Fruit fly (Drosophila melanogaster) whole organism, embryonic: ENCODE measurements around the gene nerfin-2.

ENCODE experiments used
- ATbp ChIP-seq: fragments of 200-800 bp; sonication (Bioruptor generic); optimal IDR thresholded peaks from 2 replicates; lab custom pipeline; 2017; ENCODE audit warnings: missing biosample characterization, mild to moderate bottlenecking, missing genetic modification characterization, missing genetic modification reagents
- CG1024 ChIP-seq: fragments of 200-800 bp; sonication (Bioruptor generic); IDR thresholded peaks from 2 replicates; pipeline ENCODE4 v1.3.6; 2022; ENCODE audit warnings: missing biosample characterization, missing genetic modification characterization
- CG10462 ChIP-seq: fragments of 200-800 bp; sonication (Bioruptor generic); optimal IDR thresholded peaks from 2 replicates; lab custom pipeline; 2016; ENCODE audit warnings: missing biosample characterization, missing genetic modification characterization
- CG11504 ChIP-seq: fragments of 200-800 bp; sonication (Bioruptor generic); optimal IDR thresholded peaks from 3 replicates; lab custom pipeline; 2019; ENCODE audit warnings: missing biosample characterization, mild to moderate bottlenecking, missing genetic modification characterization, moderate library complexity
- CG12769 ChIP-seq: fragments of 200-800 bp; sonication (Bioruptor generic); optimal IDR thresholded peaks from 2 replicates; lab custom pipeline; 2019; ENCODE audit warnings: missing biosample characterization, mild to moderate bottlenecking, missing genetic modification characterization, moderate library complexity
- CG14050 ChIP-seq: fragments of 200-800 bp; sonication (Bioruptor generic); IDR thresholded peaks from 3 replicates; pipeline ENCODE4 v1.3.6; 2022; ENCODE audit warnings: missing biosample characterization, missing genetic modification characterization
- CG14965 ChIP-seq: fragments of 200-800 bp; sonication (Bioruptor generic); optimal IDR thresholded peaks from 2 replicates; lab custom pipeline; 2016; ENCODE audit warnings: missing biosample characterization, missing genetic modification characterization, borderline replicate concordance
- CG15696 ChIP-seq: fragments of 200-800 bp; sonication (Bioruptor generic); optimal IDR thresholded peaks from 2 replicates; lab custom pipeline; 2019; ENCODE audit warnings: missing biosample characterization, mild to moderate bottlenecking, missing genetic modification characterization, moderate library complexity
- CG17568 ChIP-seq: fragments of 200-800 bp; sonication (Bioruptor generic); optimal IDR thresholded peaks from 2 replicates; lab custom pipeline; 2018; ENCODE audit warnings: missing biosample characterization, mild to moderate bottlenecking, missing genetic modification characterization, moderate library complexity
- CG17912 ChIP-seq: fragments of 200-800 bp; sonication (Bioruptor generic); optimal IDR thresholded peaks from 2 replicates; lab custom pipeline; 2018; ENCODE audit warnings: missing biosample characterization, mild to moderate bottlenecking, missing genetic modification characterization
- CG2120 ChIP-seq: fragments of 200-800 bp; sonication (Bioruptor generic); optimal IDR thresholded peaks from 3 replicates; lab custom pipeline; 2016; ENCODE audit warnings: missing biosample characterization, missing genetic modification characterization
- CG2199 ChIP-seq: fragments of 200-800 bp; sonication (Bioruptor generic); IDR thresholded peaks from 3 replicates; pipeline ENCODE4 v1.3.6; 2022; ENCODE audit warnings: missing biosample characterization, missing genetic modification characterization
- CG32532 ChIP-seq: fragments of 200-800 bp; sonication (Bioruptor generic); IDR thresholded peaks from 2 replicates; pipeline ENCODE4 v1.3.6; 2022; ENCODE audit warnings: missing biosample characterization, missing genetic modification characterization
- CG4282 ChIP-seq: fragments of 200-800 bp; sonication (Bioruptor generic); optimal IDR thresholded peaks from 2 replicates; lab custom pipeline; 2016; ENCODE audit warnings: missing biosample characterization, missing genetic modification characterization
- CG43689 ChIP-seq: fragments of 200-800 bp; sonication (Bioruptor generic); IDR thresholded peaks from 2 replicates; pipeline ENCODE4 v1.3.6; 2022; ENCODE audit warnings: missing biosample characterization, missing genetic modification characterization
- CG5953 ChIP-seq: fragments of 200-800 bp; sonication (Bioruptor generic); IDR thresholded peaks from 2 replicates; pipeline ENCODE4 v1.3.6; 2022; ENCODE audit warnings: missing biosample characterization, missing genetic modification characterization
- CG7271 ChIP-seq: fragments of 200-800 bp; sonication (Bioruptor generic); optimal IDR thresholded peaks from 2 replicates; lab custom pipeline; 2018; ENCODE audit warnings: missing biosample characterization, mild to moderate bottlenecking, missing genetic modification characterization, moderate library complexity
- Eip74EF ChIP-seq, 2 experiments: fragments of 200-800 bp in 1 of 2; fragments of >200 bp in 1 of 2; sonication (Bioruptor generic) in 1 of 2; optimal IDR thresholded peaks; 2 replicates each; lab custom pipeline; 2017 to 2019; ENCODE audit warnings: missing biosample characterization in 2 of 2, missing genetic modification characterization in 2 of 2, mild to moderate bottlenecking in 1 of 2, moderate library complexity in 1 of 2
- Fer1 ChIP-seq: fragments of 200-800 bp; sonication (Bioruptor generic); optimal IDR thresholded peaks from 2 replicates; lab custom pipeline; 2017; ENCODE audit warnings: missing biosample characterization, mild to moderate bottlenecking, missing genetic modification characterization
- Fer3 ChIP-seq: fragments of 200-800 bp; sonication (Bioruptor generic); optimal IDR thresholded peaks from 2 replicates; lab custom pipeline; 2018; ENCODE audit warnings: missing biosample characterization, mild to moderate bottlenecking, missing genetic modification characterization, moderate library complexity
- Gsc ChIP-seq: fragments of 200-800 bp; sonication (Bioruptor generic); IDR thresholded peaks from 2 replicates; pipeline ENCODE4 v1.3.6; 2022; ENCODE audit warnings: missing biosample characterization, missing genetic modification characterization
- HHEX ChIP-seq: fragments of 200-800 bp; sonication (Bioruptor generic); optimal IDR thresholded peaks from 3 replicates; lab custom pipeline; 2017; ENCODE audit warnings: missing biosample characterization, mild to moderate bottlenecking, missing genetic modification characterization, missing genetic modification reagents
- HmgD ChIP-seq: fragments of 200-800 bp; sonication (Bioruptor generic); optimal IDR thresholded peaks from 3 replicates; lab custom pipeline; 2016; ENCODE audit warnings: missing biosample characterization, missing genetic modification characterization
- Hr39 ChIP-seq: fragments of >200 bp; optimal IDR thresholded peaks from 2 replicates; lab custom pipeline; 2017
- Jarid2 ChIP-seq: fragments of 200-800 bp; sonication (Bioruptor generic); optimal IDR thresholded peaks from 3 replicates; lab custom pipeline; 2017; ENCODE audit warnings: mild to moderate bottlenecking, missing biosample characterization, missing genetic modification reagents, missing genetic modification characterization
- Ravus ChIP-seq: fragments of 200-800 bp; sonication (Bioruptor generic); IDR thresholded peaks from 2 replicates; pipeline ENCODE4 v1.3.6; 2022; ENCODE audit warnings: missing biosample characterization, missing genetic modification characterization
- TFAM ChIP-seq: fragments of 200-800 bp; sonication (Bioruptor generic); optimal IDR thresholded peaks from 2 replicates; lab custom pipeline; 2017; ENCODE audit warnings: missing biosample characterization, missing genetic modification characterization, inconsistent platforms
- YL-1 ChIP-seq: fragments of 200-800 bp; sonication (Bioruptor generic); optimal IDR thresholded peaks from 3 replicates; lab custom pipeline; 2017; ENCODE audit warnings: missing biosample characterization, mild to moderate bottlenecking, missing genetic modification characterization
- ase ChIP-seq: fragments of 200-800 bp; sonication (Bioruptor generic); IDR thresholded peaks from 3 replicates; pipeline ENCODE4 v1.3.6; 2022; ENCODE audit warnings: missing biosample characterization, missing genetic modification characterization
- dysf ChIP-seq: fragments of 200-800 bp; sonication (Bioruptor generic); IDR thresholded peaks from 3 replicates; pipeline ENCODE4 v1.3.6; 2022; ENCODE audit warnings: missing biosample characterization, missing genetic modification characterization
- ems ChIP-seq: fragments of 200-800 bp; sonication (Bioruptor generic); optimal IDR thresholded peaks from 3 replicates; lab custom pipeline; 2016; ENCODE audit warnings: missing biosample characterization, missing genetic modification characterization
- en ChIP-seq: fragments of 200-800 bp; sonication (Bioruptor generic); optimal IDR thresholded peaks from 2 replicates; lab custom pipeline; 2016; ENCODE audit warnings: missing biosample characterization, missing genetic modification characterization
- fd102C ChIP-seq: fragments of 200-800 bp; sonication (Bioruptor generic); optimal IDR thresholded peaks from 2 replicates; lab custom pipeline; 2018; ENCODE audit warnings: missing biosample characterization, mild to moderate bottlenecking, missing genetic modification characterization, moderate library complexity
- fru ChIP-seq: fragments of >200 bp; optimal IDR thresholded peaks from 2 replicates; lab custom pipeline; 2017
- gcm ChIP-seq: fragments of 200-800 bp; sonication (Bioruptor generic); optimal IDR thresholded peaks from 2 replicates; lab custom pipeline; 2019; ENCODE audit warnings: missing biosample characterization, mild to moderate bottlenecking, missing genetic modification characterization, moderate library complexity
- gfzf ChIP-seq: fragments of 200-800 bp; sonication (Bioruptor generic); optimal IDR thresholded peaks from 2 replicates; lab custom pipeline; 2016; ENCODE audit warnings: missing biosample characterization, mild to moderate bottlenecking, missing genetic modification characterization, moderate library complexity
- jing ChIP-seq: fragments of 200-800 bp; sonication (Bioruptor generic); optimal IDR thresholded peaks from 2 replicates; lab custom pipeline; 2018; ENCODE audit warnings: missing biosample characterization, mild to moderate bottlenecking, missing genetic modification characterization
- kni ChIP-seq: fragments of 200-800 bp; sonication (Bioruptor generic); optimal IDR thresholded peaks from 3 replicates; lab custom pipeline; 2017; ENCODE audit warnings: mild to moderate bottlenecking, missing biosample characterization, missing genetic modification reagents, missing genetic modification characterization
- nerfin-2 ChIP-seq: fragments of 200-800 bp; sonication (Bioruptor generic); IDR thresholded peaks from 2 replicates; pipeline ENCODE4 v1.3.6; 2022; ENCODE audit warnings: missing biosample characterization, missing genetic modification characterization; ENCODE audit not compliant: partially characterized antibody
- nmo ChIP-seq: fragments of 200-800 bp; sonication (Bioruptor generic); optimal IDR thresholded peaks from 2 replicates; lab custom pipeline; 2018; ENCODE audit warnings: missing biosample characterization, mild to moderate bottlenecking, missing genetic modification characterization, moderate library complexity
- pb ChIP-seq: fragments of 200-800 bp; sonication (Bioruptor generic); optimal IDR thresholded peaks from 3 replicates; lab custom pipeline; 2016; ENCODE audit warnings: missing biosample characterization, missing genetic modification characterization
- pnt ChIP-seq: fragments of 200-800 bp; sonication (Bioruptor generic); optimal IDR thresholded peaks from 3 replicates; lab custom pipeline; 2016; ENCODE audit warnings: missing biosample characterization, missing genetic modification characterization
- repo ChIP-seq: fragments of 200-800 bp; sonication (Bioruptor generic); optimal IDR thresholded peaks from 2 replicates; lab custom pipeline; 2016; ENCODE audit warnings: missing biosample characterization, missing genetic modification characterization
- sc ChIP-seq, 3 experiments: fragments of >200 bp in 2 of 3; fragments of 200-800 bp in 1 of 3; sonication (Bioruptor generic) in 1 of 3; optimal IDR thresholded peaks; 2 replicates in 2 of 3; 3 replicates in 1 of 3; lab custom pipeline; 2017; ENCODE audit warnings: mild to moderate bottlenecking in 1 of 3, missing biosample characterization in 1 of 3, missing genetic modification characterization in 1 of 3, missing genetic modification reagents in 1 of 3
- sisA ChIP-seq: fragments of 200-800 bp; sonication (Bioruptor generic); IDR thresholded peaks from 2 replicates; pipeline ENCODE4 v1.3.6; 2022; ENCODE audit warnings: missing biosample characterization, missing genetic modification characterization
- stwl ChIP-seq: fragments of 200-800 bp; sonication (Bioruptor generic); optimal IDR thresholded peaks from 3 replicates; lab custom pipeline; 2018; ENCODE audit warnings: missing biosample characterization, mild to moderate bottlenecking, missing genetic modification characterization, moderate library complexity
- tap ChIP-seq: fragments of 200-800 bp; optimal IDR thresholded peaks from 3 replicates; lab custom pipeline; 2019; ENCODE audit warnings: missing biosample characterization, mild to moderate bottlenecking, missing genetic modification characterization, moderate library complexity
- tgo ChIP-seq: fragments of 200-800 bp; sonication (Bioruptor generic); IDR thresholded peaks from 3 replicates; pipeline ENCODE4 v1.3.6; 2022; ENCODE audit warnings: missing biosample characterization, missing genetic modification characterization
- tna ChIP-seq: fragments of 200-800 bp; sonication (Bioruptor generic); IDR thresholded peaks from 2 replicates; pipeline ENCODE4 v1.3.6; 2022; ENCODE audit warnings: missing biosample characterization, missing genetic modification characterization; ENCODE audit not compliant: partially characterized antibody

nerfin-2 gene

DNA sequence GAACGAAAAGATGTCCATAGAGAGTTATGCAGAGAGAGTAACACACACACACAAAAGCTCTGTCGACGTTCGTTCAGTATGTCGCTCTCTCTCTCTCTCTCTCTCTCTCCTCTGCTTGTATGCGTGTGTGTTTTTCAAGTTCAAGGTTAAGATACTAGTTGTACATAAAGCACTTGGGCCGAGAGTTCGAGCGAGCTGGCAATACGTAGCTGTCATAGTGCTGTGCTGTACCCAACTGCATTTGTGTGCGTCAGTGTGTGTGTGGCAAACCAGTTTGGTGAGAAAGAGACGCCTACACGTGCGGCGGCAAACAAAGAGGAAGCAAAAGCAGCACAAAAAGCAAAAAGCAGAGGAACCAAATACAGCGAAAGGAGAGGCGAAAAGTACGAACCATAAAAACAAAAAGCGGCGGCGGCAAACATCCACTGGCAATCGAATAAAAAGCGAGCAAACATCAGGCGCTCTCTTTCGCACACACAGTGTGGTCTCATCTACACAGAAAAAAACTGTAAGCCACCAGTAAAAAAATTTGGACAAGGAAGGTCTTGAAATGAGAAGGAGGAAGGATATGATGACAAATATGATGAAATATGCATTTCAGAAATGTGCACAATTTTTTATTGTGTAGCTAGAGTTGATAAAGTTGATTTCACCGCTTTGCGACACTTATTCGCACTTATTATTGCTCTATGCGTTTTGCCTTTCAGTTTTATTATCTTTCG lies 16.4 kb downstream of the nerfin-2 start (continued):
- TF ChIP-seq gcm (GFP tag; lab: Kevin White, UChicago), result no peak
- peak; percentile 76 for TF ChIP-seq sisA (GFP tag; lab: Robert Waterston, UW)
- peak; percentile 64; the same call in 1 of the 3 replicates for TF ChIP-seq ase (GFP tag; lab: Robert Waterston, UW)
- no peak for TF ChIP-seq CG15696
- TF ChIP-seq CG12769 (tag; lab: Kevin White, UChicago), result peak; percentile 34
- TF ChIP-seq Eip74EF (GFP tag; optimal IDR thresholded peaks at IDR 0.05; lab: Kevin White, UChicago), result peak in 1 of 2 experiments; percentile 96
- peak; percentile 74 for TF ChIP-seq tgo (GFP tag; lab: Robert Waterston, UW)
- TF ChIP-seq dysf, result peak; percentile 80
- TF ChIP-seq tna (GFP tag; lab: Robert Waterston, UW), result no peak
- no peak for TF ChIP-seq Hr39 (lab: Kevin White, UChicago)
- peak; percentile 81 for TF ChIP-seq CG32532 (GFP tag; lab: Robert Waterston, UW)
- no peak for TF ChIP-seq sc (optimal IDR thresholded peaks at IDR 0.05; lab: Kevin White, UChicago)
- no peak for TF ChIP-seq sc (GFP tag; optimal IDR thresholded peaks at IDR 0.05; lab: Kevin White, UChicago)
- TF ChIP-seq stwl, result no peak
- no peak for TF ChIP-seq CG14965 (GFP tag; lab: Kevin White, UChicago)
- peak; percentile 62 for TF ChIP-seq kni (GFP tag; lab: Kevin White, UChicago)
- TF ChIP-seq CG14050, result peak; percentile 39; the same call in 2 of the 3 replicates
- peak; percentile 10 for TF ChIP-seq CG10462
- TF ChIP-seq pnt (GFP tag; lab: Kevin White, UChicago), result peak; percentile 66
- peak; percentile 57 for TF ChIP-seq Fer3 (tag; lab: Kevin White, UChicago)
- TF ChIP-seq CG2120 (GFP tag; lab: Kevin White, UChicago), result peak; percentile 85
- TF ChIP-seq Gsc (GFP tag; lab: Robert Waterston, UW), result peak; percentile 40
- peak; percentile 60 for TF ChIP-seq ATbp (GFP tag; lab: Kevin White, UChicago)
- no peak for TF ChIP-seq gfzf (GFP tag; lab: Kevin White, UChicago)
- no peak for TF ChIP-seq YL-1 (GFP tag; lab: Kevin White, UChicago)
- peak; percentile 28 for TF ChIP-seq HmgD (GFP tag; lab: Kevin White, UChicago)
- peak; percentile 32 for TF ChIP-seq jing (GFP tag; lab: Kevin White, UChicago)
- 0 out of 3 replicates have a peak, but pooled peaks have one; percentile 33 for TF ChIP-seq CG2199 (GFP tag; lab: Robert Waterston, UW)
- TF ChIP-seq Ravus (GFP tag; lab: Robert Waterston, UW), result peak; percentile 4; the same call in 1 of the 2 replicates
- peak; percentile 49 for TF ChIP-seq repo (GFP tag; lab: Kevin White, UChicago)
- TF ChIP-seq CG17912, result no peak
- TF ChIP-seq CG43689 (GFP tag; lab: Robert Waterston, UW), result 0 out of 2 replicates have a peak, but pooled peaks have one; percentile 13
- TF ChIP-seq Fer1, result peak; percentile 28
- TF ChIP-seq ems (GFP tag; lab: Kevin White, UChicago), result peak; percentile 44
- peak; percentile 67 for TF ChIP-seq CG11504 (tag; lab: Kevin White, UChicago)
- no peak for TF ChIP-seq CG4282 (GFP tag; lab: Kevin White, UChicago)
- peak; percentile 61; the same call in 1 of the 2 replicates for TF ChIP-seq CG5953
- TF ChIP-seq TFAM (GFP tag; lab: Kevin White, UChicago), result no peak
- TF ChIP-seq tap (tag; lab: Kevin White, UChicago), result no peak
- peak; percentile 64 for TF ChIP-seq HHEX
- no peak for TF ChIP-seq fd102C (GFP tag; lab: Kevin White, UChicago)
- TF ChIP-seq pb, result peak; percentile 41
- TF ChIP-seq CG1024 (GFP tag; lab: Robert Waterston, UW), result peak; percentile 56; the same call in 1 of the 2 replicates
- TF ChIP-seq Jarid2 (GFP tag; lab: Kevin White, UChicago), result no peak
- peak; percentile 56 for TF ChIP-seq nerfin-2 (GFP tag; lab: Robert Waterston, UW)
- TF ChIP-seq CG17568 (GFP tag; lab: Kevin White, UChicago), result peak; percentile 52
- no peak for TF ChIP-seq CG7271 (tag; lab: Kevin White, UChicago)
- TF ChIP-seq en (GFP tag; lab: Kevin White, UChicago), result no peak
- peak; percentile 35 for TF ChIP-seq nmo
- TF ChIP-seq fru, result no peak
